In the genomic region with DNA sequence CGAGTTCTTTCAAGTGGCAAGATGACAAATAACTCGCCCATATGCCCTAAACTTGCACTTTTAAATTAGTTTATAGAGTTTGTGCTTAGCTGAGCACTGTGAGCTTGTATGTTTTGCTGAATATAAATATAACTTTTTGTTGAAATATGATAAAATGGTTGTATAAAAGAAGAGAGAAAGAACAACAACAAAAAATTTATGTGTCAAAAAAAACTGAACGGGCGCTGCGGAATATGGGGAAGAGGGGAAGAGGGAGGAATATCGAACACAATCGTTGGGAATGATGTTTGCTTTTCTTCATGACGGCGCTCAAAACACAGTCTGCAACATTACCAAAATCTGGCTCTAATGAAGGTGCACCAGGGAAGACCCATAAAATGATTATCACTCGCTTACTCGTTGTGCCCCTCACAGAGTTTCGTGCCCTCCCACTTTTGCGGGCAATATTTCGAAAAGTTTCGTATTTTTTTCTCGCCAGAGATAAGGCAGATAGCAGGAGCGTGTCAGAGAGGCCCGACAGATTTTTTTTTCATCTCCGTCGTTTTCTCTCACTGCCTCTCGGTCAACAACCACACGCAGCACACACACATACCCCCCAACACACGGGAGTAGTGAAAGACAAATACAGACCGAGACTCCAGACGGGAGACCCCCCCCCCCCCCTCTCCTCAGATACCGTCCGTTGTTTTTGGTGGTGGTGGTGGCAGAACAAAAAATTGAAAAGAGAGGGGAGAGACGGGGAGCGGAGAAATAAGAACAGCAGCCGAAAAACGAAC, we compare ENCODE assay signal across 2 worm cellular contexts.
A peak's percentile ranks its signal among the peaks of the same experiment; 100 is the strongest.
TF ChIP-seq lines count a peak whose summit lies in the region.

No protein-coding gene starts in this region.

TF ChIP-seq in whole organism, L1 larva, 84 proteins besides CTCF, POLR2A, EP300 and RAD21 (continued from another document and continues in another):
- no peak for TF ChIP-seq aly-2 (tag; optimal IDR thresholded peaks at IDR 0.05; lab: Kevin White, UChicago)
- no peak for TF ChIP-seq isw-1 (GFP tag; IDR thresholded peaks at IDR 0.05; lab: Robert Waterston, UW)
- peak; percentile 54 for TF ChIP-seq nhr-237 (tag; optimal IDR thresholded peaks at IDR 0.05; lab: Kevin White, UChicago)
- peak; percentile 57 for TF ChIP-seq swsn-7 (tag; optimal IDR thresholded peaks at IDR 0.05; lab: Kevin White, UChicago)
- no peak for TF ChIP-seq egl-13 (tag; optimal IDR thresholded peaks at IDR 0.05; lab: Kevin White, UChicago)
- peak; percentile 96 for TF ChIP-seq nhr-85 (tag; lab: Kevin White, UChicago)
- no peak for TF ChIP-seq unc-30 (tag; optimal IDR thresholded peaks at IDR 0.05; lab: Kevin White, UChicago)
- TF ChIP-seq nhr-71 (tag; optimal IDR thresholded peaks at IDR 0.05; lab: Kevin White, UChicago), result peak; percentile 82
- TF ChIP-seq efl-1 (optimal IDR thresholded peaks at IDR 0.05; lab: Kevin White, UChicago), result peak in 1 of 2 experiments; percentile 10
- TF ChIP-seq efl-1 (GFP tag; optimal IDR thresholded peaks at IDR 0.05 in 1 of 2; lab: Kevin White, UChicago), result peak in 1 of 2 experiments; percentile 93
- no peak for TF ChIP-seq sox-4 (tag; optimal IDR thresholded peaks at IDR 0.05; lab: Kevin White, UChicago)
- TF ChIP-seq lir-3 (tag; optimal IDR thresholded peaks at IDR 0.05; lab: Kevin White, UChicago; ENCODE audit: poor library complexity), result no peak
- TF ChIP-seq jun-1 (tag; optimal IDR thresholded peaks at IDR 0.05; lab: Kevin White, UChicago), result peak; percentile 7
- TF ChIP-seq pax-3 (tag; optimal IDR thresholded peaks at IDR 0.05; lab: Kevin White, UChicago), result no peak
- TF ChIP-seq nhr-19 (GFP tag; conservative IDR thresholded peaks at IDR 0.05; lab: Robert Waterston, UW), result peak; percentile 73
- TF ChIP-seq alr-1 (tag; optimal IDR thresholded peaks at IDR 0.05; lab: Kevin White, UChicago; ENCODE audit: borderline replicate concordance), result no peak
- no peak for TF ChIP-seq xbp-1 (tag; optimal IDR thresholded peaks at IDR 0.05; lab: Kevin White, UChicago)
- TF ChIP-seq grh-1 (GFP tag; IDR thresholded peaks at IDR 0.05; lab: Robert Waterston, UW), result peak; percentile 69
- TF ChIP-seq fkh-8 (tag; optimal IDR thresholded peaks at IDR 0.05; lab: Kevin White, UChicago), result no peak
- no peak for TF ChIP-seq tlp-1 (tag; optimal IDR thresholded peaks at IDR 0.05; lab: Kevin White, UChicago)
- no peak for TF ChIP-seq nhr-76 (tag; optimal IDR thresholded peaks at IDR 0.05; lab: Kevin White, UChicago)
- TF ChIP-seq elt-2 (tag; optimal IDR thresholded peaks at IDR 0.05; lab: Kevin White, UChicago), result peak; percentile 91
- TF ChIP-seq mab-9 (GFP tag; IDR thresholded peaks at IDR 0.05; lab: Robert Waterston, UW), result no peak
- TF ChIP-seq Y116A8C.19 (tag; optimal IDR thresholded peaks at IDR 0.05; lab: Kevin White, UChicago; ENCODE audit: borderline replicate concordance), result no peak
- no peak for TF ChIP-seq C16A3.4 (tag; optimal IDR thresholded peaks at IDR 0.05; lab: Kevin White, UChicago)
- TF ChIP-seq snpc-4 (tag; optimal IDR thresholded peaks at IDR 0.05; lab: Kevin White, UChicago), result no peak
- TF ChIP-seq ceh-8 (GFP tag; optimal IDR thresholded peaks at IDR 0.05; lab: Kevin White, UChicago), result no peak
- TF ChIP-seq ces-1 (GFP tag; optimal IDR thresholded peaks at IDR 0.05; lab: Kevin White, UChicago), result no peak
- no peak for TF ChIP-seq ztf-11 (tag; optimal IDR thresholded peaks at IDR 0.05; lab: Kevin White, UChicago)
- TF ChIP-seq lin-39 (tag; optimal IDR thresholded peaks at IDR 0.05; lab: Kevin White, UChicago), result no peak
- TF ChIP-seq lin-35 (GFP tag; optimal IDR thresholded peaks at IDR 0.05; lab: Kevin White, UChicago), result peak; percentile 1 to 61
- TF ChIP-seq ets-5 (GFP tag; IDR thresholded peaks at IDR 0.05; lab: Robert Waterston, UW), result no peak
- no peak for TF ChIP-seq nhr-28 (tag; optimal IDR thresholded peaks at IDR 0.05; lab: Kevin White, UChicago)
- no peak for TF ChIP-seq nhr-84 (tag; optimal IDR thresholded peaks at IDR 0.05; lab: Kevin White, UChicago)
- TF ChIP-seq sup-37 (GFP tag; optimal IDR thresholded peaks at IDR 0.05; lab: Kevin White, UChicago), result no peak
- TF ChIP-seq lin-14 (GFP tag; optimal IDR thresholded peaks at IDR 0.05; lab: Kevin White, UChicago), result peak; percentile 91
- TF ChIP-seq efl-3 (GFP tag; optimal IDR thresholded peaks at IDR 0.05; lab: Kevin White, UChicago), result no peak
- peak; percentile 17 for TF ChIP-seq skn-1 (tag; optimal IDR thresholded peaks at IDR 0.05; lab: Kevin White, UChicago)
- TF ChIP-seq fkh-10 (GFP tag; optimal IDR thresholded peaks at IDR 0.05; lab: Kevin White, UChicago), result no peak
- no peak for TF ChIP-seq ceh-90 (tag; optimal IDR thresholded peaks at IDR 0.05; lab: Kevin White, UChicago)
- peak; percentile 33 for TF ChIP-seq mep-1 (tag; optimal IDR thresholded peaks at IDR 0.05; lab: Kevin White, UChicago)
- no peak for TF ChIP-seq ztf-4 (tag; optimal IDR thresholded peaks at IDR 0.05; lab: Kevin White, UChicago)
- peak; percentile 35 for TF ChIP-seq irx-1 (tag; optimal IDR thresholded peaks at IDR 0.05; lab: Kevin White, UChicago)
- TF ChIP-seq blmp-1 (tag; optimal IDR thresholded peaks at IDR 0.05; lab: Kevin White, UChicago), result no peak
- TF ChIP-seq elt-3 (tag; optimal IDR thresholded peaks at IDR 0.05; lab: Kevin White, UChicago), result peak; percentile 26 to 98 (median 58)
- TF ChIP-seq ceh-88 (GFP tag; IDR thresholded peaks at IDR 0.05; lab: Robert Waterston, UW), result no peak
- no peak for TF ChIP-seq sptf-1 (tag; optimal IDR thresholded peaks at IDR 0.05; lab: Kevin White, UChicago)
- TF ChIP-seq C04F5.9 (tag; optimal IDR thresholded peaks at IDR 0.05; lab: Kevin White, UChicago), result no peak
- no peak for TF ChIP-seq nhr-12 (tag; optimal IDR thresholded peaks at IDR 0.05; lab: Kevin White, UChicago)
- no peak for TF ChIP-seq vab-15 (tag; optimal IDR thresholded peaks at IDR 0.05; lab: Kevin White, UChicago)
- no peak for TF ChIP-seq mef-2 (tag; optimal IDR thresholded peaks at IDR 0.05; lab: Kevin White, UChicago)
- TF ChIP-seq nhr-77 (tag; optimal IDR thresholded peaks at IDR 0.05; lab: Kevin White, UChicago), result peak; percentile 90
- no peak for TF ChIP-seq hlh-4 (tag; optimal IDR thresholded peaks at IDR 0.05; lab: Kevin White, UChicago)
- no peak for TF ChIP-seq fos-1 (tag; optimal IDR thresholded peaks at IDR 0.05; lab: Kevin White, UChicago)
- TF ChIP-seq lin-15B (tag; optimal IDR thresholded peaks at IDR 0.05; lab: Kevin White, UChicago), result no peak
- TF ChIP-seq pqm-1 (tag; optimal IDR thresholded peaks at IDR 0.05; lab: Kevin White, UChicago), result peak; percentile 57
- TF ChIP-seq dsc-1 (tag; optimal IDR thresholded peaks at IDR 0.05; lab: Kevin White, UChicago), result no peak
- peak; percentile 17 for TF ChIP-seq tbx-2 (tag; optimal IDR thresholded peaks at IDR 0.05; lab: Kevin White, UChicago)
- peak; percentile 39 for TF ChIP-seq nhr-47 (tag; optimal IDR thresholded peaks at IDR 0.05; lab: Kevin White, UChicago)
- TF ChIP-seq dpl-1 (GFP tag; optimal IDR thresholded peaks at IDR 0.05; lab: Kevin White, UChicago), result peak in 1 of 3 experiments; percentile 10
- TF ChIP-seq unc-98 (GFP tag; IDR thresholded peaks at IDR 0.05; lab: Robert Waterston, UW), result no peak; the same call in 1 of the 2 replicates
- TF ChIP-seq zip-4 (GFP tag; optimal IDR thresholded peaks at IDR 0.05; lab: Kevin White, UChicago), result no peak
- TF ChIP-seq lsy-2 (tag; optimal IDR thresholded peaks at IDR 0.05; lab: Kevin White, UChicago), result peak; percentile 14 to 42

TF ChIP-seq in whole organism, L3 larva, 47 proteins besides CTCF, POLR2A, EP300 and RAD21 (continued from another document):
- TF ChIP-seq nhr-12 (tag; optimal IDR thresholded peaks at IDR 0.05; lab: Kevin White, UChicago) (no peak), daf-12 (tag; optimal IDR thresholded peaks at IDR 0.05; lab: Kevin White, UChicago) (no peak), hmg-11 (tag; optimal IDR thresholded peaks at IDR 0.05; lab: Kevin White, UChicago) (peak; percentile 35), nhr-11 (tag; optimal IDR thresholded peaks at IDR 0.05; lab: Kevin White, UChicago) (no peak), lsy-12 (tag; optimal IDR thresholded peaks at IDR 0.05; lab: Kevin White, UChicago) (no peak), elt-3 (tag; optimal IDR thresholded peaks at IDR 0.05; lab: Kevin White, UChicago) (peak in 2 of 3 experiments; percentile 28 to 70), egl-27 (tag; optimal IDR thresholded peaks at IDR 0.05; lab: Kevin White, UChicago) (peak; percentile 50)
